Fruit fly (Drosophila melanogaster) whole organism, wandering third instar larva: ENCODE measurements around the gene CG8765.

ENCODE experiments used
- N ChIP-seq: fragments of >200 bp; optimal IDR thresholded peaks from 2 replicates; lab custom pipeline; 2018; ENCODE audit warnings: missing biosample characterization, missing external identifiers, missing genetic modification characterization
- fru ChIP-seq: fragments of 200-800 bp; sonication (Bioruptor generic); optimal IDR thresholded peaks from 3 replicates; lab custom pipeline; 2016; ENCODE audit warnings: missing biosample characterization, mild to moderate bottlenecking, missing genetic modification characterization
- psq ChIP-seq: fragments of 200-800 bp; sonication (Bioruptor generic); optimal IDR thresholded peaks from 3 replicates; lab custom pipeline; 2017; ENCODE audit warnings: missing biosample characterization, mild to moderate bottlenecking, missing genetic modification characterization, moderate library complexity

dm6 chr3L:19646292-19646691 is 40.9 kb downstream of the CG8765 start:
- TF ChIP-seq N (GFP tag; lab: Kevin White, UChicago) (no peak), fru (GFP tag; lab: Kevin White, UChicago) (no peak), psq (GFP tag; lab: Kevin White, UChicago) (no peak)
